Fruit fly (Drosophila melanogaster): ENCODE results near the gene CG33500.

Gene CG33500

DNA sequence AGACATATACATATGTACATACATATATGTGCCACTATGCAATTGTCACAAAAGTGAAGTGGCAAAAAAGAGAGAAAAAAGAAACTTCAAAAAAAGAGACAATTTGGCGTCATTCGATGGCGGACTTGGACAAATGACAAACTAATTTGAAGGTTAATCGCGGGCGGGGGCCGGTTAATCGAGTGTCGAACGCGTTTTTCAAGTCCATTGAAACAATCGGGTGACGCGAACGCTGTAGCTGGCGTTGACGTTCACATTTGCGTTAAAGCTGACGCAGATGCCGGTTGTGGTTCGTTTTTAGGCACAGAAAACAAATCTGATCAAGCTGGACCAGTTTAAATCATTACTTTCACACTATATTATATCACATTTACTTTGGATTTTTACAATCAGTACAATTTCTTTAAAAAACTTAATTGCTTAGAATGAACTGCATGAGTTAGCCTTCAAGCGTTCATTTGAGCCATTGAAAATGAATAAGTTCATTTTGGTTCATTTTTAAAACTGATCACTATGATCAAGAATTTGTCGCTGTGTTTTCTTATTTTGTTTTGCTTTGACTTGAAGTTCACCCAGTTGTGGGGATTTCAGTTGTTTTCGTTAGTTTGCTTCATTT lies 25.4 kb downstream of the CG33500 start (continued):
- TF ChIP-seq fd85E (GFP tag; optimal IDR thresholded peaks at IDR 0.05) (no peak), spab (GFP tag; optimal IDR thresholded peaks at IDR 0.05) (no peak), Ets21C (GFP tag; optimal IDR thresholded peaks at IDR 0.05) (peak; percentile 47), CG16779 (tag; optimal IDR thresholded peaks at IDR 0.05) (no peak), dac (GFP tag; optimal IDR thresholded peaks at IDR 0.05) (peak; percentile 19), pdm3 (GFP tag; optimal IDR thresholded peaks at IDR 0.05) (peak; percentile 69), ss (GFP tag; optimal IDR thresholded peaks at IDR 0.05) (no peak), fd59A (GFP tag; optimal IDR thresholded peaks at IDR 0.05) (no peak), CG11294 (GFP tag; IDR thresholded peaks at IDR 0.05) (no peak), CG6854 (GFP tag; optimal IDR thresholded peaks at IDR 0.05) (no peak), Hr4 (GFP tag; optimal IDR thresholded peaks at IDR 0.05) (peak; percentile 56), CG32006 (GFP tag; optimal IDR thresholded peaks at IDR 0.05) (peak; percentile 59), Smox (GFP tag; optimal IDR thresholded peaks at IDR 0.05) (peak; percentile 61), CG11902 (GFP tag; optimal IDR thresholded peaks at IDR 0.05) (no peak), CG3032 (tag; optimal IDR thresholded peaks at IDR 0.05) (no peak)

DNA sequence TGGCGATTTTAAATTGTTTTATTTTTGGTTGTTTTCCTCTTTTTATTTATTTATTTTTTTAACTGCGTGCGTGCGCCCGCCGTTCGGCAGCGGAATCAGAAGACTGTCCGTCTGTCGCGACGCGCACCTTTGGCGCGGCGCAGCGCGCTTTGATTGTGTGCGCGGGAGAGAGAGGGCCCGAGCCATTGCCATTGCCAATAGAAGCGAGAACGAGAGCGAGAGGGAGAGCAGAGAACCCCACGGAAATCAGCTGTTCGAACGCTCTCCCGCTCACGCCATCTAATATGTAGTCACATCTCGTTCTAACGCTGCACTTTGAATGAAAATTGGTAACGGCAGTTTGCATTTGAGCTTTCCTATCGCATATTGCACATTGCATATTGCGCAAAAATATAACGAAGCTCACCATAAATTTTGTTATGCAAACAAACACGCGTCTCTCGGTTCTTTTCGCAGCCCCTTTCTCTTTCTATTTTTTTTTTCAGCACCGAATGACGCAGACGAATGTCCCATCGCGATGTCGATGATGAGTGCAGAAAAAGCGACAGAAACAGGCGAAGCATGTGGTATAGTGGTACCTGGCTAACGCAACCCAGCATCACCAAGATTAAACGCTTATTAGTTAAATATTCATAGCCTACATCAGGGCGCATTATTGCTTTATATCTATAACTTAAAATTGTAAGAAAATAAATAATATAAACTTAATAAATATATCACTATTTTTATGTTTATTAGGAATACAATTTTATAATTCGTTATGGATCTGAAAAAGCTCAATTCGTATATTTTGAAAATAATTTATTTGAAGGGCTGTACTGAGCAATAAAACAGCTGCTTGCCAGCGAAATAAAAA lies 26.2 kb downstream of the CG33500 start:
- TF ChIP-seq achi (GFP tag; optimal IDR thresholded peaks at IDR 0.05) (peak; percentile 35), eg (GFP tag; IDR thresholded peaks at IDR 0.05) (peak; percentile 73), Sox102F (GFP tag; optimal IDR thresholded peaks at IDR 0.05) (no peak), CG32006 (GFP tag; optimal IDR thresholded peaks at IDR 0.05) (peak; percentile 60), CG10669 (GFP tag; optimal IDR thresholded peaks at IDR 0.05) (no peak), CG1621 (tag; optimal IDR thresholded peaks at IDR 0.05) (no peak), dac (GFP tag; optimal IDR thresholded peaks at IDR 0.05) (no peak), CG3919 (GFP tag; optimal IDR thresholded peaks at IDR 0.05) (no peak), CG11762 (GFP tag; optimal IDR thresholded peaks at IDR 0.05; ENCODE audit: insufficient read depth) (no peak), CG6792 (GFP tag; optimal IDR thresholded peaks at IDR 0.05) (no peak), CG15336 (GFP tag; IDR thresholded peaks at IDR 0.05) (peak; percentile 56; the same call in 1 of the 2 replicates), CG6276 (GFP tag; optimal IDR thresholded peaks at IDR 0.05) (peak; percentile 19), CG9139 (GFP tag; optimal IDR thresholded peaks at IDR 0.05) (no peak), esn (GFP tag; optimal IDR thresholded peaks at IDR 0.05) (no peak), CG34406 (GFP tag; optimal IDR thresholded peaks at IDR 0.05) (no peak), Hr38 (GFP tag; optimal IDR thresholded peaks at IDR 0.05) (no peak), Eip78C (GFP tag) (no peak), CG8632 (GFP tag; optimal IDR thresholded peaks at IDR 0.05) (no peak), fd59A (GFP tag; optimal IDR thresholded peaks at IDR 0.05) (no peak), CG3032 (tag; optimal IDR thresholded peaks at IDR 0.05) (no peak), cyc (GFP tag; optimal IDR thresholded peaks at IDR 0.05) (no peak), vri (GFP tag; optimal IDR thresholded peaks at IDR 0.05) (peak; percentile 49), Met (GFP tag; optimal IDR thresholded peaks at IDR 0.05) (no peak), ss (GFP tag; optimal IDR thresholded peaks at IDR 0.05) (no peak), Sox15 (GFP tag; optimal IDR thresholded peaks at IDR 0.05) (no peak), spab (GFP tag; optimal IDR thresholded peaks at IDR 0.05) (no peak), Blimp-1 (GFP tag; optimal IDR thresholded peaks at IDR 0.05) (no peak), Sox14 (GFP tag; optimal IDR thresholded peaks at IDR 0.05) (no peak), salr (GFP tag; optimal IDR thresholded peaks at IDR 0.05) (no peak), CG7368 (GFP tag; optimal IDR thresholded peaks at IDR 0.05) (no peak), topi (GFP tag; optimal IDR thresholded peaks at IDR 0.05) (no peak), CG8119 (GFP tag; IDR thresholded peaks at IDR 0.05) (peak; percentile 39; the same call in 2 of the 3 replicates), dsx (GFP tag; optimal IDR thresholded peaks at IDR 0.05; ENCODE audit: poor library complexity, severe bottlenecking) (no peak), OdsH (GFP tag; optimal IDR thresholded peaks at IDR 0.05) (peak; percentile 7), pdm3 (GFP tag; optimal IDR thresholded peaks at IDR 0.05) (peak; percentile 7), fd85E (GFP tag; optimal IDR thresholded peaks at IDR 0.05) (no peak), fkh (GFP tag; optimal IDR thresholded peaks at IDR 0.05) (peak; percentile 18), Ets96B (tag; optimal IDR thresholded peaks at IDR 0.05) (no peak), Ets21C (GFP tag; optimal IDR thresholded peaks at IDR 0.05) (no peak), lz (GFP tag; optimal IDR thresholded peaks at IDR 0.05) (no peak), CG11902 (GFP tag; optimal IDR thresholded peaks at IDR 0.05) (no peak)
